Worm (Caenorhabditis elegans) whole organism, midembryonic: ENCODE results near the gene fbxa-213.

Experiments
- flt-1 ChIP-seq: fragments of 200-800 bp; sonication (Bioruptor generic); IDR thresholded peaks from 2 replicates; pipeline ENCODE4 v1.3.6; 2022; ENCODE audit warnings: missing genetic modification characterization, missing compliant biosample characterization
- ref-1 ChIP-seq: fragments of 200-800 bp; sonication (Bioruptor generic); conservative IDR thresholded peaks from 2 replicates; pipeline ENCODE4 v1.3.6; 2022; ENCODE audit warnings: missing genetic modification reagents, missing genetic modification characterization, missing compliant biosample characterization

DNA sequence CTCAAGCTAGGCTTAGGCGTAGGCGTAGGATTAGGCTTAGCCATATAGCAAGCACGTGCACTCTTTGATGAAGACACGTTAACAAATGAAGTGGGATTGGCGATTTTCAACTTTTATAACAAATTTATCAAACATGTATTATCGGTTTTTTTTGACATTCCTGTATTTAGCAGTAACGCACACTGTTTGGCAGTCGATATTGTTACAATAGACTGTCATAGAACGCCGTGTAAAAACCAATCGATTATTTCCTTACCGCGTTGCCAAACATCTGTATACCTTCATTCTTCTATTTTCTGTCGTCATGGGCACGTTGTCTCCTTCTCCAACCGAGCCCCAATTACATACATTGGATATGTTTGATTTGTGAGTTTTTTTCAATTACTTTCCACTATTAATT is 49.7 kb upstream of the fbxa-213 start, which contains the start of gene fbxb-119:
- no peak for TF ChIP-seq flt-1 (GFP tag; lab: Robert Waterston, UW)
- no peak for TF ChIP-seq ref-1 (GFP tag; lab: Robert Waterston, UW)
